Fruit fly (Drosophila melanogaster): Measurements from ENCODE around the gene Cse1.

The Cse1 gene

DNA sequence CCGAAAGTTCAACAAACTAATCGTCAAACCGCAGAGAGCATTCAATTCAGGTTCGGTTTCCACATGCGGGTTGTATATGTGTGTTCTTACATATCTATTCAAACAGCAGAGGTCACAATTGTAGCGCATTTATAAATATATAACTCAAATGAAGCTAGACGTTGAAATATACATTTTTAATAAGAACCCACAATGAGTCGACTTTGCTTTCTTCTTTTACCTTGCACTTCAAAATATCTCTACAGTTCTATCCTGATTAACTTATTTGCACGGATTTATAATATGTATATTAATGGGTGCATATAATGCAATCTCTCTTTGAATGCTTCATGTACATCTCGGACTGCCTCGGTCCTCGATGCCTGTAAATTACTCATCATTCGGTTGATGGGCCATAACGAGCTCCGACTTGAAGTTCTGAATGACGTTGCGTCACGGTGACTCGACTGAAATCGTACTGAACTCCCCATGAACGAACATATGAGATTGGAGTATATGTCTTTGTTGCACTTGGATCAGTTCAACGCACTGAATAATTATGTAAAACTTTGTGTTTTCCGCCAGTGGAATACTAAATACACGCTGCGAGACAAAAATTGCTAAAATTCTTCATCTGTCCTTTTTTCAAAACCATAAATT, 6.6 kb downstream of the Cse1 start (continued):
- peak; percentile 43 for TF ChIP-seq CG11504 (tag; optimal IDR thresholded peaks at IDR 0.05)
- TF ChIP-seq ind (GFP tag; optimal IDR thresholded peaks at IDR 0.05): no peak
- TF ChIP-seq Pdp1 (GFP tag; optimal IDR thresholded peaks at IDR 0.05): peak in 1 of 2 experiments; percentile 67
- no peak for TF ChIP-seq Lpt (GFP tag; optimal IDR thresholded peaks at IDR 0.05)
- no peak for TF ChIP-seq CG10321 (GFP tag; IDR thresholded peaks at IDR 0.05)
- no peak for TF ChIP-seq D (optimal IDR thresholded peaks at IDR 0.05)
- peak; percentile 54 for TF ChIP-seq D (GFP tag; optimal IDR thresholded peaks at IDR 0.05)
- TF ChIP-seq CG17912 (GFP tag; optimal IDR thresholded peaks at IDR 0.05): no peak
- TF ChIP-seq CG7357 (GFP tag; IDR thresholded peaks at IDR 0.05): no peak
- peak; percentile 91 for TF ChIP-seq sens (GFP tag)
- no peak for TF ChIP-seq emc (GFP tag; optimal IDR thresholded peaks at IDR 0.05)
- TF ChIP-seq CG12104 (GFP tag; optimal IDR thresholded peaks at IDR 0.05): no peak
- TF ChIP-seq CG2712 (tag; optimal IDR thresholded peaks at IDR 0.05): peak; percentile 61
- TF ChIP-seq sna (GFP tag; IDR thresholded peaks at IDR 0.05; ENCODE audit: partially characterized antibody): no peak
- TF ChIP-seq CG8359 (GFP tag; optimal IDR thresholded peaks at IDR 0.05; ENCODE audit: borderline replicate concordance): peak; percentile 20
- no peak for TF ChIP-seq CG6854 (GFP tag; optimal IDR thresholded peaks at IDR 0.05)
- no peak for TF ChIP-seq E2f2 (GFP tag; IDR thresholded peaks at IDR 0.05)
- no peak for TF ChIP-seq CG9727 (GFP tag; optimal IDR thresholded peaks at IDR 0.05)
- TF ChIP-seq run (tag; optimal IDR thresholded peaks at IDR 0.05): peak; percentile 42
- TF ChIP-seq wek (GFP tag; optimal IDR thresholded peaks at IDR 0.05): no peak
- no peak for TF ChIP-seq CG3726 (GFP tag; IDR thresholded peaks at IDR 0.05)
- peak in 1 of 2 experiments; percentile 14 for TF ChIP-seq Hr51 (GFP tag; optimal IDR thresholded peaks at IDR 0.05)
- peak; percentile 31; the same call in 1 of the 2 replicates for TF ChIP-seq Drgx (GFP tag; IDR thresholded peaks at IDR 0.05)
- no peak for TF ChIP-seq Mrtf (GFP tag; IDR thresholded peaks at IDR 0.05)
- peak; percentile 48 for TF ChIP-seq CG6813 (GFP tag; optimal IDR thresholded peaks at IDR 0.05)
- no peak for TF ChIP-seq CG14667 (GFP tag; IDR thresholded peaks at IDR 0.05)
- no peak for TF ChIP-seq B-H2 (GFP tag; optimal IDR thresholded peaks at IDR 0.05)
- TF ChIP-seq Max (GFP tag; optimal IDR thresholded peaks at IDR 0.05): peak; percentile 5
- TF ChIP-seq CG13624 (GFP tag; optimal IDR thresholded peaks at IDR 0.05): no peak
- no peak for TF ChIP-seq Hand (GFP tag; optimal IDR thresholded peaks at IDR 0.05)
- no peak for TF ChIP-seq CG14965 (GFP tag; optimal IDR thresholded peaks at IDR 0.05; ENCODE audit: borderline replicate concordance)
- no peak for TF ChIP-seq Awh (GFP tag; IDR thresholded peaks at IDR 0.05)
- no peak for TF ChIP-seq CG16863 (GFP tag; optimal IDR thresholded peaks at IDR 0.05)
- TF ChIP-seq CG14014 (GFP tag; IDR thresholded peaks at IDR 0.05): no peak
- TF ChIP-seq caup (GFP tag; optimal IDR thresholded peaks at IDR 0.05; ENCODE audit: severe bottlenecking): no peak
- peak; percentile 11 for TF ChIP-seq CG1603 (tag; optimal IDR thresholded peaks at IDR 0.05)
- TF ChIP-seq CG1647 (GFP tag; optimal IDR thresholded peaks at IDR 0.05): no peak
- no peak for TF ChIP-seq CG42726 (GFP tag; IDR thresholded peaks at IDR 0.05; ENCODE audit: partially characterized antibody)
- TF ChIP-seq wdn (GFP tag; IDR thresholded peaks at IDR 0.05): no peak
- TF ChIP-seq vnd (GFP tag; IDR thresholded peaks at IDR 0.05; ENCODE audit: partially characterized antibody): no peak
- TF ChIP-seq usp (GFP tag; optimal IDR thresholded peaks at IDR 0.05): no peak
- TF ChIP-seq kah (GFP tag; optimal IDR thresholded peaks at IDR 0.05): no peak
- TF ChIP-seq nmo (GFP tag; optimal IDR thresholded peaks at IDR 0.05): peak; percentile 37
- TF ChIP-seq dmrt11E (tag; optimal IDR thresholded peaks at IDR 0.05): peak; percentile 43
- TF ChIP-seq Xrp1 (GFP tag; IDR thresholded peaks at IDR 0.05): peak; percentile 58
- no peak for TF ChIP-seq ro (GFP tag; IDR thresholded peaks at IDR 0.05)
- TF ChIP-seq wor (GFP tag; IDR thresholded peaks at IDR 0.05): no peak
- peak; percentile 30 for TF ChIP-seq CG15269 (tag; optimal IDR thresholded peaks at IDR 0.05)
- no peak for TF ChIP-seq Antp (GFP tag; optimal IDR thresholded peaks at IDR 0.05)
- TF ChIP-seq Lhr (GFP tag; optimal IDR thresholded peaks at IDR 0.05): no peak
